Fruit fly (Drosophila melanogaster): ENCODE measurements around the gene CG12219.

Gene CG12219

DNA sequence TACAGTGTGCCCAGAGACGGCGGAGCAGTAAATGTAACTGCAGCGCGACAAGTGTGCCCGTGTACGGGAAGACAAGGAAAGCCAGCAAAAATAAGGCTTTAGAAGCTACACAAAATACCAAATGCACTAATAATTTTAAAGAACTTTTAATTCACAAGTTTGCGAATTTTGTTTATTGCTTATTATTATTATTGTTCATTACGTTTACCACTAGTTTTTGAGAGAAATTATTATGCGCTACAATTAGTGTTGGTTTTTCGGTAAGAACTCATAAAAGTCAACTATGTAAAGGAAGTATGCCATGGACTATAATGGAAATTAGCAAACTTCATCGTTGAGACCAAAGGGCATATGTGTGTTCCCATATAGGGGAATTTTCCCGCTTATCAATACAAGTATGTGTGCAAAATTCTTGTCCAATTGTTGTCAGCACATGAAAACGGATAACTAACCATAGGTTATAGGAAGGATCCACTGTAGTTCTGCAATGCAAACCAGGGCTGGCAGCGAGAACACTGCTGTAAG lies 33.8 kb downstream of the CG12219 start, which contains the start of gene schlank (continued):
- no peak for TF ChIP-seq CG8359 (GFP tag; optimal IDR thresholded peaks at IDR 0.05; ENCODE audit: borderline replicate concordance)
- peak; percentile 56 for TF ChIP-seq Ada2b (GFP tag; IDR thresholded peaks at IDR 0.05)
- TF ChIP-seq pnt (GFP tag; optimal IDR thresholded peaks at IDR 0.05) = peak; percentile 60
- no peak for TF ChIP-seq Hand (GFP tag; optimal IDR thresholded peaks at IDR 0.05)
- peak; percentile 94 for TF ChIP-seq gfzf (GFP tag; optimal IDR thresholded peaks at IDR 0.05)
- TF ChIP-seq lilli (GFP tag; optimal IDR thresholded peaks at IDR 0.05) = peak; percentile 72
- TF ChIP-seq CG32772 (GFP tag; IDR thresholded peaks at IDR 0.05) = peak; percentile 50; the same call in 1 of the 2 replicates
- peak in 1 of 2 experiments; percentile 38 for TF ChIP-seq bsh (GFP tag; optimal IDR thresholded peaks at IDR 0.05)
- TF ChIP-seq CG6272 (GFP tag; IDR thresholded peaks at IDR 0.05) = 0 out of 2 replicates have a peak, but pooled peaks have one; percentile 6
- TF ChIP-seq CG3847 (GFP tag; IDR thresholded peaks at IDR 0.05) = peak; percentile 25; the same call in 1 of the 2 replicates
- TF ChIP-seq crc (GFP tag; optimal IDR thresholded peaks at IDR 0.05) = no peak
- TF ChIP-seq cwo (GFP tag; optimal IDR thresholded peaks at IDR 0.05) = no peak
- TF ChIP-seq CG1024 (GFP tag; IDR thresholded peaks at IDR 0.05) = peak; percentile 43; the same call in 1 of the 2 replicates
- peak; percentile 22 for TF ChIP-seq Nf-YC (tag; optimal IDR thresholded peaks at IDR 0.05)
- 0 out of 2 replicates have a peak, but pooled peaks have one; percentile 49 for TF ChIP-seq stc (GFP tag; IDR thresholded peaks at IDR 0.05)
- TF ChIP-seq Trl (optimal IDR thresholded peaks at IDR 0.05) = no peak
- TF ChIP-seq Trl (GFP tag; optimal IDR thresholded peaks at IDR 0.05) = peak; percentile 51
- peak; percentile 74 for TF ChIP-seq sisA (GFP tag; IDR thresholded peaks at IDR 0.05)
- peak; percentile 67 for TF ChIP-seq HLH54F (GFP tag; optimal IDR thresholded peaks at IDR 0.05)
- TF ChIP-seq CG17361 (GFP tag; IDR thresholded peaks at IDR 0.05) = peak; percentile 71
- TF ChIP-seq CG2712 (tag; optimal IDR thresholded peaks at IDR 0.05) = peak; percentile 54
- peak; percentile 39; the same call in 1 of the 2 replicates for TF ChIP-seq E2f2 (GFP tag; IDR thresholded peaks at IDR 0.05)
- TF ChIP-seq onecut (GFP tag; IDR thresholded peaks at IDR 0.05) = peak; percentile 8; the same call in 1 of the 2 replicates
- TF ChIP-seq CG31224 (GFP tag; IDR thresholded peaks at IDR 0.05) = peak; percentile 56
- TF ChIP-seq CTCF (GFP tag; optimal IDR thresholded peaks at IDR 0.05) = no peak
- TF ChIP-seq CG10959 (GFP tag; IDR thresholded peaks at IDR 0.05) = no peak
- TF ChIP-seq BEAF-32 (GFP tag; optimal IDR thresholded peaks at IDR 0.05) = peak; percentile 33
- peak; percentile 71 for TF ChIP-seq CG14441 (GFP tag; IDR thresholded peaks at IDR 0.05)
- TF ChIP-seq CG14667 (GFP tag; IDR thresholded peaks at IDR 0.05) = peak; percentile 39
- TF ChIP-seq CG5245 (GFP tag; optimal IDR thresholded peaks at IDR 0.05) = no peak
- no peak for TF ChIP-seq CG32767 (GFP tag; IDR thresholded peaks at IDR 0.05)
- peak; percentile 8 to 46 for TF ChIP-seq chif (GFP tag; optimal IDR thresholded peaks at IDR 0.05)
- peak; percentile 60 for TF ChIP-seq NC2β (GFP tag; optimal IDR thresholded peaks at IDR 0.05)
- no peak for TF ChIP-seq CG4730 (GFP tag; IDR thresholded peaks at IDR 0.05)
- no peak for TF ChIP-seq Lpt (GFP tag; optimal IDR thresholded peaks at IDR 0.05)
- TF ChIP-seq chn (GFP tag; optimal IDR thresholded peaks at IDR 0.05) = peak; percentile 62
- peak; percentile 76 for TF ChIP-seq ssp (GFP tag; IDR thresholded peaks at IDR 0.05)
- TF ChIP-seq phol (tag; optimal IDR thresholded peaks at IDR 0.05) = peak; percentile 61
- no peak for TF ChIP-seq Doc2 (GFP tag; IDR thresholded peaks at IDR 0.05)
- no peak for TF ChIP-seq CG11560 (tag; IDR thresholded peaks at IDR 0.05)
- TF ChIP-seq nmo (GFP tag; optimal IDR thresholded peaks at IDR 0.05) = peak; percentile 45
- TF ChIP-seq CG15514 (GFP tag; optimal IDR thresholded peaks at IDR 0.05) = peak; percentile 12
- TF ChIP-seq sc (optimal IDR thresholded peaks at IDR 0.05) = no peak
- TF ChIP-seq sc (GFP tag; optimal IDR thresholded peaks at IDR 0.05) = no peak
- no peak for TF ChIP-seq gt (GFP tag; IDR thresholded peaks at IDR 0.05)
- peak; percentile 55 for TF ChIP-seq az2 (GFP tag; optimal IDR thresholded peaks at IDR 0.05)
- no peak for TF ChIP-seq CG7839 (tag; optimal IDR thresholded peaks at IDR 0.05)
- peak; percentile 20 for TF ChIP-seq maf-S (GFP tag; optimal IDR thresholded peaks at IDR 0.05)
- TF ChIP-seq amos (GFP tag; IDR thresholded peaks at IDR 0.05; ENCODE audit: partially characterized antibody) = peak; percentile 11; the same call in 1 of the 2 replicates
- no peak for TF ChIP-seq run (tag; optimal IDR thresholded peaks at IDR 0.05)
- TF ChIP-seq CG9609 (GFP tag; optimal IDR thresholded peaks at IDR 0.05) = peak; percentile 33
- TF ChIP-seq B-H1 (GFP tag; IDR thresholded peaks at IDR 0.05) = peak; percentile 37
